Worm (Caenorhabditis elegans) whole organism, late embryonic: ENCODE data around the gene ZK783.7.

Experiments used
- T23F11.4 ChIP-seq: fragments of 200-800 bp; sonication (Bioruptor generic); optimal IDR thresholded peaks from 2 replicates; lab custom pipeline; 2018; ENCODE audit warnings: mild to moderate bottlenecking, missing genetic modification characterization, missing compliant biosample characterization
- ahr-1 ChIP-seq: sonication (generic microtip); optimal IDR thresholded peaks from 2 replicates; lab custom pipeline; 2016; ENCODE audit warnings: missing genetic modification characterization, missing compliant biosample characterization
- ceh-14 ChIP-seq: sonication (generic microtip); optimal IDR thresholded peaks from 2 replicates; lab custom pipeline; 2016; ENCODE audit warnings: missing genotype, missing genetic modification characterization, missing compliant biosample characterization
- fkh-10 ChIP-seq: fragments of 150-350 bp; optimal IDR thresholded peaks from 2 replicates; lab custom pipeline; 2014; ENCODE audit warnings: missing biosample characterization, missing genetic modification reagents, missing genetic modification characterization
- hlh-30 ChIP-seq: sonication (generic microtip); optimal IDR thresholded peaks from 2 replicates; lab custom pipeline; 2017; ENCODE audit warnings: antibody characterized with exemption, missing genetic modification characterization, missing compliant biosample characterization; ENCODE audit not compliant: insufficient read depth

DNA sequence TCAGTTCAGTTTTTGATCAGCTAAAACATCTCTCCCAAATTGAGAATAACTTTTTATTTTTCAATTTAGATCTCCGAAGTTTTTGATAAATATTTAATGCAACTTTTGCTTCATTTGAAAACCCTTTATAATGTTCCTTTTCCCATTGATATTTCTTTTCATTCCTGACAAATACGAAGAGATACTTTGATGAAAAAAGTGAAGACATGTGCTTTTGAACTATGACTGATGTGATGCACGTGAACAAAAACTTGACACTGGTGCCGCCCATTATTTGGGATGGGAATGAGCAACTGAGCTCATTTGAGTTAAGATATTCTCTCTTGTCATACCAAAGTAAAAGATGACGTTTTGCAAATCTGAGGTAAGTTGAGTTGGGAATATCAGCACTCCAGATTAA is 40.3 kb upstream of the ZK783.7 start, which contains the start of gene T04A6.1:
- no peak for TF ChIP-seq T23F11.4 (GFP tag; lab: Kevin White, UChicago)
- no peak for TF ChIP-seq fkh-10 (GFP tag; lab: Kevin White, UChicago)
- no peak for TF ChIP-seq hlh-30 (tag; lab: Kevin White, UChicago)
- no peak for TF ChIP-seq ahr-1
- no peak for TF ChIP-seq ceh-14 (tag; lab: Kevin White, UChicago)
